Worm (Caenorhabditis elegans) whole organism, L1 larva: ENCODE results near the gene D1022.3.

Source experiments
- ceh-8 ChIP-seq: fragments of 200-800 bp; sonication (Bioruptor generic); optimal IDR thresholded peaks from 2 replicates; lab custom pipeline; 2018; ENCODE audit warnings: mild to moderate bottlenecking, missing genetic modification characterization, moderate library complexity, missing compliant biosample characterization
- ceh-88 ChIP-seq: fragments of 200-800 bp; sonication (Bioruptor generic); IDR thresholded peaks from 2 replicates; pipeline ENCODE4 v1.3.6; 2022; ENCODE audit warnings: missing genetic modification characterization, missing compliant biosample characterization
- elt-2 ChIP-seq: sonication (generic microtip); optimal IDR thresholded peaks from 2 replicates; lab custom pipeline; 2016; ENCODE audit warnings: missing genetic modification characterization, mild to moderate bottlenecking, inconsistent platforms, missing compliant biosample characterization, missing genetic modification reagents
- fkh-10 ChIP-seq: sonication (generic microtip); optimal IDR thresholded peaks from 2 replicates; lab custom pipeline; 2017; ENCODE audit warnings: missing biosample characterization, missing genetic modification reagents, missing genetic modification characterization
- lin-35 ChIP-seq, 2 experiments: fragments of 150-350 bp; optimal IDR thresholded peaks; 2 replicates each; lab custom pipeline; 2014; ENCODE audit warnings: missing biosample characterization in 2 of 2, missing genetic modification characterization in 2 of 2, missing genetic modification reagents in 2 of 2
- nhr-19 ChIP-seq: fragments of 200-800 bp; sonication (Bioruptor generic); conservative IDR thresholded peaks from 2 replicates; pipeline ENCODE4 v1.3.6; 2022; ENCODE audit warnings: missing genetic modification characterization, missing compliant biosample characterization
- nhr-20 ChIP-seq: sonication (generic microtip); optimal IDR thresholded peaks from 2 replicates; lab custom pipeline; 2016; ENCODE audit warnings: mild to moderate bottlenecking, missing genetic modification characterization, missing compliant biosample characterization
- nhr-76 ChIP-seq: sonication (generic microtip); optimal IDR thresholded peaks from 2 replicates; lab custom pipeline; 2017; ENCODE audit warnings: missing biosample characterization, missing genetic modification characterization
- skn-1 ChIP-seq: fragments of 150-350 bp; optimal IDR thresholded peaks from 2 replicates; lab custom pipeline; 2014; ENCODE audit warnings: missing biosample characterization, missing genetic modification characterization
- sox-4 ChIP-seq: sonication (generic microtip); optimal IDR thresholded peaks from 2 replicates; lab custom pipeline; 2016; ENCODE audit warnings: missing genetic modification characterization, missing compliant biosample characterization
- tbx-2 ChIP-seq: sonication (generic microtip); optimal IDR thresholded peaks from 2 replicates; lab custom pipeline; 2016; ENCODE audit warnings: missing genetic modification characterization, missing compliant biosample characterization
- tlp-1 ChIP-seq: fragments of 150-350 bp; optimal IDR thresholded peaks from 2 replicates; lab custom pipeline; 2014; ENCODE audit warnings: missing biosample characterization, missing genetic modification characterization
- ztf-11 ChIP-seq, 2 experiments: sonication (generic microtip); optimal IDR thresholded peaks; 2 replicates each; lab custom pipeline; 2016 to 2017; ENCODE audit warnings: missing genetic modification characterization in 2 of 2, missing biosample characterization in 1 of 2, missing compliant biosample characterization in 1 of 2
- ztf-4 ChIP-seq: fragments of 150-350 bp; optimal IDR thresholded peaks from 2 replicates; lab custom pipeline; 2014; ENCODE audit warnings: missing biosample characterization, missing genetic modification characterization

DNA sequence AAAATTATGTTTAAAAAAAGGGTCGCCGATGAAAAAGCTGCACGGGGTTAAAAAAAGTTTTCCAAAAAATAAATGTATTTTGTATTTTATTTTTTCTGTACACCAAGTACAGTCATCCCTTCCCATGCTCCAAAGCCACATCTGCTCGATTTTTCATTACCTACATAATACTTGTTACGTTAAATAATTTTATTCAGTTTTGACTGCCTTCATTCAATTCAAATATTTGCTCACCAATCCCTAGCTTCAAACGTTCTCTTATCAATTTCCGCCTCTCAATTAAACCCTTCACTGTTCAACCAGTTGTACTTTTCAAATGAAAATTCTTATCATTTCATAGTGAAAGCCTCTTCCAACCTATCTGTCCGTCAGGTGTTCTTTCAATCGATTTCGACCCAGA lies 38.1 kb upstream of the D1022.3 start, which contains the start of gene R10H1.1:
- TF ChIP-seq nhr-19 (GFP tag; lab: Robert Waterston, UW): no peak
- TF ChIP-seq elt-2: no peak
- TF ChIP-seq ztf-11 (tag; optimal IDR thresholded peaks at IDR 0.05; lab: Kevin White, UChicago): no peak
- TF ChIP-seq ceh-8 (GFP tag; lab: Kevin White, UChicago): no peak
- no peak for TF ChIP-seq ztf-4 (tag; lab: Kevin White, UChicago)
- no peak for TF ChIP-seq nhr-20 (tag; lab: Kevin White, UChicago)
- no peak for TF ChIP-seq lin-35 (GFP tag; optimal IDR thresholded peaks at IDR 0.05; lab: Kevin White, UChicago)
- TF ChIP-seq fkh-10 (GFP tag; lab: Kevin White, UChicago): no peak
- no peak for TF ChIP-seq tbx-2
- TF ChIP-seq tlp-1 (tag; lab: Kevin White, UChicago): no peak
- no peak for TF ChIP-seq nhr-76 (tag; lab: Kevin White, UChicago)
- TF ChIP-seq skn-1: no peak
- no peak for TF ChIP-seq sox-4 (tag; lab: Kevin White, UChicago)
- TF ChIP-seq ceh-88: no peak
